Worm (Caenorhabditis elegans) whole organism, L1 larva: Measurements from ENCODE around the gene C44H4.6.

Source experiments
- C16A3.4 ChIP-seq: fragments of 150-350 bp; optimal IDR thresholded peaks from 2 replicates; lab custom pipeline; 2014; ENCODE audit warnings: missing biosample characterization, missing genetic modification characterization
- C34B4.2 ChIP-seq: sonication (generic microtip); optimal IDR thresholded peaks from 2 replicates; lab custom pipeline; 2017; ENCODE audit warnings: mild to moderate bottlenecking, missing genetic modification characterization, missing compliant biosample characterization
- F16B12.6 ChIP-seq: fragments of 150-350 bp; optimal IDR thresholded peaks from 2 replicates; lab custom pipeline; 2014; ENCODE audit warnings: missing biosample characterization, missing genetic modification characterization
- alr-1 ChIP-seq: fragments of 200-800 bp; sonication (Bioruptor generic); optimal IDR thresholded peaks from 2 replicates; lab custom pipeline; 2018; ENCODE audit warnings: borderline replicate concordance, mild to moderate bottlenecking, missing genetic modification characterization, missing compliant biosample characterization
- ceh-82 ChIP-seq, 3 experiments: fragments of 150-350 bp in 1 of 3; sonication (generic microtip) in 2 of 3; optimal IDR thresholded peaks; 2 replicates each; lab custom pipeline; 2014 to 2017; ENCODE audit warnings: missing biosample characterization in 3 of 3, missing genetic modification characterization in 3 of 3
- ceh-88 ChIP-seq: fragments of 200-800 bp; sonication (Bioruptor generic); IDR thresholded peaks from 2 replicates; pipeline ENCODE4 v1.3.6; 2022; ENCODE audit warnings: missing genetic modification characterization, missing compliant biosample characterization
- ceh-90 ChIP-seq: sonication (generic microtip); optimal IDR thresholded peaks from 2 replicates; lab custom pipeline; 2016; ENCODE audit warnings: missing genetic modification characterization, missing compliant biosample characterization
- ces-1 ChIP-seq: fragments of 150-350 bp; optimal IDR thresholded peaks from 2 replicates; lab custom pipeline; 2014; ENCODE audit warnings: missing biosample characterization, missing genetic modification reagents, missing genetic modification characterization
- dpl-1 ChIP-seq, 3 experiments: fragments of 150-350 bp in 2 of 3; sonication (generic microtip) in 1 of 3; optimal IDR thresholded peaks; 2 replicates each; lab custom pipeline; 2014 to 2017; ENCODE audit warnings: missing biosample characterization in 3 of 3, missing genetic modification characterization in 3 of 3, missing genetic modification reagents in 3 of 3
- efl-1 ChIP-seq, 4 experiments: fragments of 150-350 bp; optimal IDR thresholded peaks in 3 of 4; peaks in 1 of 4; 1 replicate in 1 of 4; 2 replicates in 3 of 4; lab custom pipeline; 2014; ENCODE audit warnings: missing biosample characterization in 2 of 4, missing genetic modification characterization in 2 of 4, missing genetic modification reagents in 2 of 4
- efl-3 ChIP-seq: fragments of 200-800 bp; sonication (Bioruptor generic); optimal IDR thresholded peaks from 2 replicates; lab custom pipeline; 2018; ENCODE audit warnings: mild to moderate bottlenecking, missing genetic modification characterization, missing compliant biosample characterization
- elt-2 ChIP-seq: sonication (generic microtip); optimal IDR thresholded peaks from 2 replicates; lab custom pipeline; 2016; ENCODE audit warnings: missing genetic modification characterization, mild to moderate bottlenecking, inconsistent platforms, missing compliant biosample characterization, missing genetic modification reagents
- elt-3 ChIP-seq, 6 experiments: fragments of 150-350 bp in 1 of 6; sonication (generic microtip); optimal IDR thresholded peaks; 2 replicates each; lab custom pipeline; 2017 to 2018; ENCODE audit warnings: missing biosample characterization in 6 of 6, missing genetic modification characterization in 6 of 6, inconsistent platforms in 1 of 6
- fkh-4 ChIP-seq: sonication (generic microtip); optimal IDR thresholded peaks from 2 replicates; lab custom pipeline; 2016; ENCODE audit warnings: missing compliant biosample characterization, missing genetic modification characterization, borderline replicate concordance
- fos-1 ChIP-seq: fragments of 150-350 bp; optimal IDR thresholded peaks from 2 replicates; lab custom pipeline; 2014; ENCODE audit warnings: missing biosample characterization, missing genetic modification characterization
- grh-1 ChIP-seq: fragments of 200-800 bp; sonication (Bioruptor generic); IDR thresholded peaks from 2 replicates; pipeline ENCODE4 v1.3.6; 2022; ENCODE audit warnings: missing genetic modification reagents, missing genetic modification characterization, missing compliant biosample characterization
- hlh-17 ChIP-seq: fragments of 200-800 bp; sonication (Bioruptor generic); optimal IDR thresholded peaks from 2 replicates; lab custom pipeline; 2018; ENCODE audit warnings: missing genetic modification characterization, mild to moderate bottlenecking, missing compliant biosample characterization, moderate library complexity, borderline replicate concordance
- hpl-2 ChIP-seq: fragments of 150-350 bp; optimal IDR thresholded peaks from 2 replicates; lab custom pipeline; 2014; ENCODE audit warnings: missing biosample characterization, missing genetic modification reagents, missing genetic modification characterization
- isw-1 ChIP-seq: fragments of 200-800 bp; sonication (Bioruptor generic); IDR thresholded peaks from 2 replicates; pipeline ENCODE4 v1.3.6; 2022; ENCODE audit warnings: missing genetic modification characterization, missing compliant biosample characterization
- lin-13 ChIP-seq: fragments of 150-350 bp; optimal IDR thresholded peaks from 2 replicates; lab custom pipeline; 2014; ENCODE audit warnings: missing biosample characterization, missing genetic modification reagents, missing genetic modification characterization
- lin-14 ChIP-seq: fragments of 200-800 bp; sonication (Bioruptor generic); optimal IDR thresholded peaks from 2 replicates; lab custom pipeline; 2018; ENCODE audit warnings: mild to moderate bottlenecking, missing genetic modification characterization, moderate library complexity, missing compliant biosample characterization
- lin-35 ChIP-seq, 2 experiments: fragments of 150-350 bp; optimal IDR thresholded peaks; 2 replicates each; lab custom pipeline; 2014; ENCODE audit warnings: missing biosample characterization in 2 of 2, missing genetic modification characterization in 2 of 2, missing genetic modification reagents in 2 of 2
- lin-39 ChIP-seq: fragments of 150-350 bp; optimal IDR thresholded peaks from 2 replicates; lab custom pipeline; 2014; ENCODE audit warnings: missing biosample characterization, missing genetic modification reagents, missing genetic modification characterization
- lsy-2 ChIP-seq, 2 experiments: fragments of 150-350 bp; optimal IDR thresholded peaks; 2 replicates each; lab custom pipeline; 2014; ENCODE audit warnings: missing biosample characterization in 2 of 2, missing genetic modification characterization in 2 of 2
- nhr-11 ChIP-seq: fragments of 150-350 bp; optimal IDR thresholded peaks from 2 replicates; lab custom pipeline; 2014; ENCODE audit warnings: missing biosample characterization, missing genetic modification characterization
- nhr-12 ChIP-seq: sonication (generic microtip); optimal IDR thresholded peaks from 2 replicates; lab custom pipeline; 2017; ENCODE audit warnings: missing biosample characterization, missing genetic modification characterization
- nhr-19 ChIP-seq: fragments of 200-800 bp; sonication (Bioruptor generic); conservative IDR thresholded peaks from 2 replicates; pipeline ENCODE4 v1.3.6; 2022; ENCODE audit warnings: missing genetic modification characterization, missing compliant biosample characterization
- nhr-20 ChIP-seq: sonication (generic microtip); optimal IDR thresholded peaks from 2 replicates; lab custom pipeline; 2016; ENCODE audit warnings: mild to moderate bottlenecking, missing genetic modification characterization, missing compliant biosample characterization
- nhr-28 ChIP-seq: fragments of 150-350 bp; optimal IDR thresholded peaks from 2 replicates; lab custom pipeline; 2014; ENCODE audit warnings: missing biosample characterization, missing genetic modification characterization
- nhr-47 ChIP-seq: sonication (generic microtip); optimal IDR thresholded peaks from 2 replicates; lab custom pipeline; 2016; ENCODE audit warnings: mild to moderate bottlenecking, missing genetic modification characterization, moderate library complexity, missing compliant biosample characterization
- nhr-77 ChIP-seq: fragments of 150-350 bp; optimal IDR thresholded peaks from 2 replicates; lab custom pipeline; 2014; ENCODE audit warnings: missing biosample characterization, missing genetic modification characterization
- nhr-84 ChIP-seq: sonication (generic microtip); optimal IDR thresholded peaks from 2 replicates; lab custom pipeline; 2017; ENCODE audit warnings: missing biosample characterization, missing genetic modification characterization
- pax-3 ChIP-seq: fragments of 200-800 bp; sonication (Bioruptor generic); optimal IDR thresholded peaks from 2 replicates; lab custom pipeline; 2018; ENCODE audit warnings: mild to moderate bottlenecking, missing genetic modification characterization, moderate library complexity, missing compliant biosample characterization
- pqm-1 ChIP-seq: sonication (generic microtip); optimal IDR thresholded peaks from 3 replicates; lab custom pipeline; 2017; ENCODE audit warnings: missing biosample characterization, missing genetic modification characterization
- rnt-1 ChIP-seq: sonication (generic microtip); optimal IDR thresholded peaks from 2 replicates; lab custom pipeline; 2016; ENCODE audit warnings: mild to moderate bottlenecking, missing genetic modification characterization, moderate library complexity, missing compliant biosample characterization
- snpc-4 ChIP-seq: fragments of 150-350 bp; optimal IDR thresholded peaks from 2 replicates; lab custom pipeline; 2014; ENCODE audit warnings: missing biosample characterization, missing genetic modification characterization
- snu-23 ChIP-seq: sonication (generic microtip); optimal IDR thresholded peaks from 2 replicates; lab custom pipeline; 2016; ENCODE audit warnings: missing genetic modification characterization, missing compliant biosample characterization
- sox-4 ChIP-seq: sonication (generic microtip); optimal IDR thresholded peaks from 2 replicates; lab custom pipeline; 2016; ENCODE audit warnings: missing genetic modification characterization, missing compliant biosample characterization
- sup-37 ChIP-seq: fragments of 200-800 bp; sonication (Bioruptor generic); optimal IDR thresholded peaks from 2 replicates; lab custom pipeline; 2018; ENCODE audit warnings: mild to moderate bottlenecking, missing genetic modification characterization, missing compliant biosample characterization
- swsn-7 ChIP-seq: sonication (generic microtip); optimal IDR thresholded peaks from 2 replicates; lab custom pipeline; 2016; ENCODE audit warnings: missing genetic modification characterization, missing compliant biosample characterization
- tbx-2 ChIP-seq: sonication (generic microtip); optimal IDR thresholded peaks from 2 replicates; lab custom pipeline; 2016; ENCODE audit warnings: missing genetic modification characterization, missing compliant biosample characterization
- tlp-1 ChIP-seq: fragments of 150-350 bp; optimal IDR thresholded peaks from 2 replicates; lab custom pipeline; 2014; ENCODE audit warnings: missing biosample characterization, missing genetic modification characterization
- unc-30 ChIP-seq: sonication (generic microtip); optimal IDR thresholded peaks from 2 replicates; lab custom pipeline; 2017; ENCODE audit warnings: missing biosample characterization, missing genetic modification characterization
- unc-62 ChIP-seq: fragments of 150-350 bp; optimal IDR thresholded peaks from 2 replicates; lab custom pipeline; 2014; ENCODE audit warnings: missing biosample characterization, missing genetic modification reagents, missing genetic modification characterization
- unc-86 ChIP-seq: sonication (generic microtip); optimal IDR thresholded peaks from 2 replicates; lab custom pipeline; 2016; ENCODE audit warnings: missing genetic modification characterization, missing compliant biosample characterization
- unc-98 ChIP-seq: fragments of 200-800 bp; sonication (Bioruptor generic); IDR thresholded peaks from 2 replicates; pipeline ENCODE4 v1.3.6; 2022; ENCODE audit warnings: missing genetic modification characterization, missing compliant biosample characterization
- vab-15 ChIP-seq: sonication (generic microtip); optimal IDR thresholded peaks from 2 replicates; lab custom pipeline; 2017; ENCODE audit warnings: missing genotype, mild to moderate bottlenecking, missing genetic modification characterization, missing compliant biosample characterization
- xbp-1 ChIP-seq: sonication (generic microtip); optimal IDR thresholded peaks from 2 replicates; lab custom pipeline; 2016; ENCODE audit warnings: missing genetic modification characterization, missing compliant biosample characterization
- ztf-11 ChIP-seq, 2 experiments: sonication (generic microtip); optimal IDR thresholded peaks; 2 replicates each; lab custom pipeline; 2016 to 2017; ENCODE audit warnings: missing genetic modification characterization in 2 of 2, missing biosample characterization in 1 of 2, missing compliant biosample characterization in 1 of 2
- ztf-4 ChIP-seq: fragments of 150-350 bp; optimal IDR thresholded peaks from 2 replicates; lab custom pipeline; 2014; ENCODE audit warnings: missing biosample characterization, missing genetic modification characterization

The C44H4.6 gene

DNA sequence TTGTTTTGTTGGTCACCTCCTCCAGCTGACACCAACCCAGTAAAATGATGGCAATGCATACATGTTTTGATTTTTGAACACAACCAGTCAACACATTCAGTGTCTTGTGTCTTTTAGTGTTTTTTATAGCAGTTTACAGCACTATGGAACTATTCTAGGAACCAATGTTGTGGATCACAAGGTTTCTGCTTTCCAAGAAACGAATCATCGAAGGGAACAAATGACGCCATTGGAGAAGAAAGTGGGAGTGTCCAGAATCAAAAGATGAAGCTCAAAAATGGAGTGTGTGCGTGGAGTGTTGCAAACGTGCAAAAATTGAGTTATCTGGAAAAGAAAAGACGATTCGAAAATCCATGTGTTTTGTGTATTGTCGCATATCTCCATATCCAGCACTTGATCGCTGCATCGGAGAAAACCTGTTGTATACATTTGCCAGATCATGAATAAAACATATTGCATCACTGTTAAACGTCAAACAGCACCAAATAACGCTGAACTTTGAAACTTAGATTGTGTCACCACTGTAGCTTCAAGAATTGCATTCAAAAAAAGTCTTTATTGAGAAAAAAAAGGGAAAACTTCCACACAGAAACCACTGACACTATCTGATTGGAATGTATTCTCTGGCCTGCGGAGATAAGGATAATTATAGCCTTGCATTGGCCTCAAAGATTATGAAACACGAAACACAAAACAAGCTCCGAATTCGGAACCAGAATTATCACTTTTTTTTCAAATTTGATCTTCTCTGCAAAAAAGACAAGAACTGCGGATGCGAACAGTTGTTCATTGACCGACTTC is 36.7 kb downstream of the C44H4.6 start (continued):
- TF ChIP-seq nhr-47 (tag; lab: Kevin White, UChicago) = peak; percentile 96
- peak; percentile 81 for TF ChIP-seq nhr-11
- peak; percentile 82 for TF ChIP-seq lin-14 (GFP tag; lab: Kevin White, UChicago)
- TF ChIP-seq snu-23 (GFP tag; lab: Kevin White, UChicago) = peak; percentile 34
- no peak for TF ChIP-seq vab-15 (tag; lab: Kevin White, UChicago)
- no peak for TF ChIP-seq efl-3 (GFP tag; lab: Kevin White, UChicago)
- TF ChIP-seq ceh-90 = no peak
- no peak for TF ChIP-seq lin-35 (GFP tag; optimal IDR thresholded peaks at IDR 0.05; lab: Kevin White, UChicago)
- TF ChIP-seq nhr-19 (GFP tag; lab: Robert Waterston, UW) = peak; percentile 68
- no peak for TF ChIP-seq nhr-12 (tag; lab: Kevin White, UChicago)
- no peak for TF ChIP-seq elt-2 (tag; lab: Kevin White, UChicago)
- TF ChIP-seq C34B4.2 = no peak
- no peak for TF ChIP-seq unc-30
- no peak for TF ChIP-seq ces-1 (GFP tag; lab: Kevin White, UChicago)
- TF ChIP-seq efl-1 (optimal IDR thresholded peaks at IDR 0.05; lab: Kevin White, UChicago) = no peak
- TF ChIP-seq efl-1 (GFP tag; optimal IDR thresholded peaks at IDR 0.05 in 1 of 2; lab: Kevin White, UChicago) = no peak
- no peak for TF ChIP-seq C16A3.4 (tag; lab: Kevin White, UChicago)
- no peak for TF ChIP-seq ceh-82 (tag; optimal IDR thresholded peaks at IDR 0.05; lab: Kevin White, UChicago)
- TF ChIP-seq fkh-4 (tag; lab: Kevin White, UChicago) = no peak
- TF ChIP-seq unc-62 (GFP tag; lab: Kevin White, UChicago) = no peak
- TF ChIP-seq grh-1 = no peak
- TF ChIP-seq alr-1 (tag; lab: Kevin White, UChicago) = no peak
- no peak for TF ChIP-seq hpl-2 (GFP tag; lab: Kevin White, UChicago)
- TF ChIP-seq elt-3 (tag; optimal IDR thresholded peaks at IDR 0.05; lab: Kevin White, UChicago) = peak in 2 of 6 experiments; percentile 6 to 35
- no peak for TF ChIP-seq unc-98
- TF ChIP-seq ztf-11 (tag; optimal IDR thresholded peaks at IDR 0.05; lab: Kevin White, UChicago) = no peak
- TF ChIP-seq ceh-88 = no peak
- TF ChIP-seq tlp-1 (tag; lab: Kevin White, UChicago) = no peak
- TF ChIP-seq pax-3 (tag; lab: Kevin White, UChicago) = peak; percentile 87
- peak; percentile 8 for TF ChIP-seq fos-1
- peak; percentile 86 for TF ChIP-seq ztf-4 (tag; lab: Kevin White, UChicago)
- no peak for TF ChIP-seq nhr-84 (tag; lab: Kevin White, UChicago)
- peak; percentile 60 for TF ChIP-seq xbp-1 (tag; lab: Kevin White, UChicago)
- TF ChIP-seq F16B12.6 = no peak
- peak; percentile 82 for TF ChIP-seq swsn-7
- no peak for TF ChIP-seq lin-39
- TF ChIP-seq lsy-2 (tag; optimal IDR thresholded peaks at IDR 0.05; lab: Kevin White, UChicago) = peak in 1 of 2 experiments; percentile 72
- TF ChIP-seq pqm-1 (tag; lab: Kevin White, UChicago) = no peak
- no peak for TF ChIP-seq nhr-28 (tag; lab: Kevin White, UChicago)
- peak in 1 of 3 experiments; percentile 4 for TF ChIP-seq dpl-1 (GFP tag; optimal IDR thresholded peaks at IDR 0.05; lab: Kevin White, UChicago)
- peak; percentile 67 for TF ChIP-seq lin-13 (GFP tag; lab: Kevin White, UChicago)
- TF ChIP-seq sox-4 = peak; percentile 96
- TF ChIP-seq hlh-17 = no peak
- peak; percentile 23 for TF ChIP-seq rnt-1 (tag; lab: Kevin White, UChicago)
- TF ChIP-seq unc-86 (tag; lab: Kevin White, UChicago) = peak; percentile 81
- TF ChIP-seq isw-1 (GFP tag; lab: Robert Waterston, UW) = no peak
- no peak for TF ChIP-seq snpc-4 (tag; lab: Kevin White, UChicago)
- no peak for TF ChIP-seq tbx-2 (tag; lab: Kevin White, UChicago)
- TF ChIP-seq sup-37 = no peak
- peak; percentile 70 for TF ChIP-seq nhr-20 (tag; lab: Kevin White, UChicago)
- peak; percentile 34 for TF ChIP-seq nhr-77 (tag; lab: Kevin White, UChicago)
- TF ChIP-seq, all 84 proteins: peak for 32
